Fruit fly (Drosophila melanogaster) whole organism, embryonic: Measurements from ENCODE around the gene Mer.
A peak's percentile ranks its signal among the peaks of the same experiment; 100 is the strongest.

Source experiments
- CG1024 ChIP-seq: fragments of 200-800 bp; sonication (Bioruptor generic); IDR thresholded peaks from 2 replicates; pipeline ENCODE4 v1.3.6; 2022; ENCODE audit warnings: missing biosample characterization, missing genetic modification characterization
- CG10959 ChIP-seq: fragments of 200-800 bp; sonication (Bioruptor generic); IDR thresholded peaks from 2 replicates; pipeline ENCODE4 v1.3.6; 2022; ENCODE audit warnings: missing biosample characterization, missing genetic modification characterization
- CG11085 ChIP-seq: fragments of 200-800 bp; sonication (Bioruptor generic); IDR thresholded peaks from 2 replicates; pipeline ENCODE4 v1.3.6; 2022; ENCODE audit warnings: missing biosample characterization, missing genetic modification characterization
- CG12071 ChIP-seq: fragments of 200-800 bp; sonication (Bioruptor generic); optimal IDR thresholded peaks from 3 replicates; lab custom pipeline; 2018; ENCODE audit warnings: missing biosample characterization, mild to moderate bottlenecking, missing genetic modification characterization
- CG1529 ChIP-seq: fragments of 200-800 bp; sonication (Bioruptor generic); optimal IDR thresholded peaks from 3 replicates; lab custom pipeline; 2018; ENCODE audit warnings: missing biosample characterization, missing genetic modification characterization
- CG15479 ChIP-seq: fragments of 200-800 bp; sonication (Bioruptor generic); optimal IDR thresholded peaks from 3 replicates; lab custom pipeline; 2019; ENCODE audit warnings: missing biosample characterization, mild to moderate bottlenecking, missing genetic modification characterization, moderate library complexity
- CG17385 ChIP-seq: fragments of 200-800 bp; sonication (Bioruptor generic); optimal IDR thresholded peaks from 3 replicates; lab custom pipeline; 2018; ENCODE audit warnings: missing biosample characterization, mild to moderate bottlenecking, missing genetic modification characterization
- CG18262 ChIP-seq: fragments of 200-800 bp; optimal IDR thresholded peaks from 3 replicates; lab custom pipeline; 2019; ENCODE audit warnings: missing biosample characterization, mild to moderate bottlenecking, missing genetic modification characterization, moderate library complexity
- CG2712 ChIP-seq: fragments of 200-800 bp; optimal IDR thresholded peaks from 3 replicates; lab custom pipeline; 2019; ENCODE audit warnings: missing biosample characterization, mild to moderate bottlenecking, missing genetic modification characterization, moderate library complexity
- CG3726 ChIP-seq: fragments of 200-800 bp; sonication (Bioruptor generic); IDR thresholded peaks from 3 replicates; pipeline ENCODE4, ENCODE4 v1.3.6; 2022; ENCODE audit warnings: missing biosample characterization, missing genetic modification characterization
- CG3838 ChIP-seq: fragments of 200-800 bp; sonication (Bioruptor generic); optimal IDR thresholded peaks from 3 replicates; lab custom pipeline; 2016; ENCODE audit warnings: missing biosample characterization, missing genetic modification characterization
- CG3995 ChIP-seq: fragments of 200-800 bp; sonication (Bioruptor generic); optimal IDR thresholded peaks from 3 replicates; lab custom pipeline; 2016; ENCODE audit warnings: missing biosample characterization, missing genetic modification characterization
- CG4360 ChIP-seq: fragments of 200-800 bp; sonication (Bioruptor generic); IDR thresholded peaks from 2 replicates; pipeline ENCODE4 v1.3.6; 2022; ENCODE audit warnings: missing biosample characterization, missing genetic modification characterization
- CG6175 ChIP-seq: fragments of 200-800 bp; sonication (Bioruptor generic); IDR thresholded peaks from 3 replicates; pipeline ENCODE4 v1.3.6; 2022; ENCODE audit warnings: missing biosample characterization, missing genetic modification characterization
- CG6254 ChIP-seq: fragments of 200-800 bp; sonication (Bioruptor generic); optimal IDR thresholded peaks from 3 replicates; lab custom pipeline; 2017; ENCODE audit warnings: mild to moderate bottlenecking, missing biosample characterization, missing genetic modification reagents, missing genetic modification characterization
- CG7357 ChIP-seq: fragments of 200-800 bp; sonication (Bioruptor generic); IDR thresholded peaks from 3 replicates; pipeline ENCODE4 v1.3.6; 2022; ENCODE audit warnings: missing biosample characterization, missing genetic modification characterization
- CG7745 ChIP-seq: fragments of 200-800 bp; sonication (Bioruptor generic); optimal IDR thresholded peaks from 2 replicates; lab custom pipeline; 2018; ENCODE audit warnings: missing biosample characterization, mild to moderate bottlenecking, missing genetic modification characterization, moderate library complexity
- CG8944 ChIP-seq: fragments of 200-800 bp; sonication (Bioruptor generic); optimal IDR thresholded peaks from 3 replicates; lab custom pipeline; 2016; ENCODE audit warnings: missing biosample characterization, missing genetic modification characterization
- CG9876 ChIP-seq: fragments of 200-800 bp; sonication (Bioruptor generic); optimal IDR thresholded peaks from 2 replicates; lab custom pipeline; 2016; ENCODE audit warnings: missing biosample characterization, missing genetic modification characterization
- CrebB ChIP-seq: fragments of 200-800 bp; sonication (Bioruptor generic); optimal IDR thresholded peaks from 3 replicates; lab custom pipeline; 2018; ENCODE audit warnings: missing biosample characterization, mild to moderate bottlenecking, missing genetic modification characterization
- Dek ChIP-seq: fragments of 200-800 bp; sonication (Bioruptor generic); optimal IDR thresholded peaks from 3 replicates; lab custom pipeline; 2019; ENCODE audit warnings: missing biosample characterization, mild to moderate bottlenecking, missing genetic modification characterization, moderate library complexity
- Ets65A ChIP-seq: fragments of 200-800 bp; sonication (Bioruptor generic); peaks from one replicate; lab custom pipeline; 2016; ENCODE audit warnings: missing biosample characterization, missing genetic modification characterization
- H15 ChIP-seq: fragments of 200-800 bp; sonication (Bioruptor generic); IDR thresholded peaks from 3 replicates; pipeline ENCODE4 v1.3.6; 2022; ENCODE audit warnings: missing biosample characterization, missing genetic modification characterization
- Hmx ChIP-seq: fragments of 200-800 bp; sonication (Bioruptor generic); optimal IDR thresholded peaks from 2 replicates; lab custom pipeline; 2016; ENCODE audit warnings: missing biosample characterization, missing genetic modification characterization
- Hr3 ChIP-seq: fragments of 200-800 bp; sonication (Bioruptor generic); optimal IDR thresholded peaks from 3 replicates; lab custom pipeline; 2016; ENCODE audit warnings: missing biosample characterization, missing genetic modification characterization
- Mad ChIP-seq: fragments of 200-800 bp; sonication (Bioruptor generic); optimal IDR thresholded peaks from 2 replicates; lab custom pipeline; 2016; ENCODE audit warnings: missing biosample characterization, missing genetic modification characterization
- Meics ChIP-seq: fragments of 200-800 bp; sonication (Bioruptor generic); optimal IDR thresholded peaks from 2 replicates; lab custom pipeline; 2017; ENCODE audit warnings: missing biosample characterization, mild to moderate bottlenecking, missing genetic modification characterization
- Optix ChIP-seq: fragments of 200-800 bp; sonication (Bioruptor generic); IDR thresholded peaks from 3 replicates; pipeline ENCODE4 v1.3.6; 2022; ENCODE audit warnings: missing biosample characterization, missing genetic modification characterization
- PHDP ChIP-seq: fragments of 200-800 bp; sonication (Bioruptor generic); optimal IDR thresholded peaks from 3 replicates; lab custom pipeline; 2018; ENCODE audit warnings: missing biosample characterization, mild to moderate bottlenecking, missing genetic modification characterization, moderate library complexity
- Six4 ChIP-seq: fragments of 200-800 bp; sonication (Bioruptor generic); optimal IDR thresholded peaks from 2 replicates; lab custom pipeline; 2016; ENCODE audit warnings: missing biosample characterization, missing genetic modification characterization
- Sox100B ChIP-seq: fragments of 200-800 bp; sonication (Bioruptor generic); optimal IDR thresholded peaks from 3 replicates; lab custom pipeline; 2018; ENCODE audit warnings: missing biosample characterization, mild to moderate bottlenecking, missing genetic modification characterization
- TFAM ChIP-seq: fragments of 200-800 bp; sonication (Bioruptor generic); optimal IDR thresholded peaks from 2 replicates; lab custom pipeline; 2017; ENCODE audit warnings: missing biosample characterization, missing genetic modification characterization, inconsistent platforms
- ab ChIP-seq: fragments of 200-800 bp; sonication (Bioruptor generic); optimal IDR thresholded peaks from 2 replicates; lab custom pipeline; 2016; ENCODE audit warnings: missing biosample characterization, missing genetic modification characterization
- chinmo ChIP-seq: fragments of 200-800 bp; sonication (Bioruptor generic); IDR thresholded peaks from 4 replicates; pipeline ENCODE4 v1.3.6; 2022; ENCODE audit warnings: missing biosample characterization, missing genetic modification characterization; ENCODE audit not compliant: partially characterized antibody
- chm ChIP-seq: fragments of 200-800 bp; sonication (Bioruptor generic); IDR thresholded peaks from 2 replicates; pipeline ENCODE4 v1.3.6; 2022; ENCODE audit warnings: missing biosample characterization, missing genetic modification characterization
- dmrt11E ChIP-seq: fragments of 200-800 bp; sonication (Bioruptor generic); optimal IDR thresholded peaks from 3 replicates; lab custom pipeline; 2018; ENCODE audit warnings: missing biosample characterization, mild to moderate bottlenecking, missing genetic modification characterization, moderate library complexity
- ems ChIP-seq: fragments of 200-800 bp; sonication (Bioruptor generic); optimal IDR thresholded peaks from 3 replicates; lab custom pipeline; 2016; ENCODE audit warnings: missing biosample characterization, missing genetic modification characterization
- fd96Cb ChIP-seq: fragments of 200-800 bp; sonication (Bioruptor generic); optimal IDR thresholded peaks from 2 replicates; lab custom pipeline; 2018; ENCODE audit warnings: missing biosample characterization, mild to moderate bottlenecking, missing genetic modification characterization, moderate library complexity
- grau ChIP-seq: fragments of 200-800 bp; optimal IDR thresholded peaks from 3 replicates; lab custom pipeline; 2019; ENCODE audit warnings: missing biosample characterization, mild to moderate bottlenecking, missing genetic modification characterization, moderate library complexity
- hkb ChIP-seq, 2 experiments: fragments of 200-800 bp in 1 of 2; fragments of >200 bp in 1 of 2; sonication (Bioruptor generic) in 1 of 2; IDR thresholded peaks in 1 of 2; optimal IDR thresholded peaks in 1 of 2; 2 replicates each; pipeline versions ENCODE4 v1.3.6 to Lab custom; 2017 to 2022; ENCODE audit warnings: missing biosample characterization in 1 of 2, missing genetic modification characterization in 1 of 2
- ind ChIP-seq: fragments of 200-800 bp; sonication (Bioruptor generic); optimal IDR thresholded peaks from 3 replicates; lab custom pipeline; 2016; ENCODE audit warnings: missing biosample characterization, missing genetic modification characterization
- lab ChIP-seq: fragments of 200-800 bp; sonication (Bioruptor generic); optimal IDR thresholded peaks from 3 replicates; lab custom pipeline; 2017; ENCODE audit warnings: missing biosample characterization, missing genetic modification characterization, mild to moderate bottlenecking, moderate library complexity, missing genetic modification reagents
- lbe ChIP-seq: fragments of 200-800 bp; sonication (Bioruptor generic); optimal IDR thresholded peaks from 2 replicates; lab custom pipeline; 2016; ENCODE audit warnings: missing biosample characterization, mild to moderate bottlenecking, missing genetic modification characterization
- lilli ChIP-seq: fragments of 200-800 bp; sonication (Bioruptor generic); optimal IDR thresholded peaks from 3 replicates; lab custom pipeline; 2016; ENCODE audit warnings: missing biosample characterization, missing genetic modification characterization
- mld ChIP-seq: fragments of 200-800 bp; sonication (Bioruptor generic); IDR thresholded peaks from 3 replicates; pipeline ENCODE4 v1.3.6; 2022; ENCODE audit warnings: missing biosample characterization, missing genetic modification characterization; ENCODE audit not compliant: partially characterized antibody
- nau ChIP-seq: fragments of 200-800 bp; sonication (Bioruptor generic); optimal IDR thresholded peaks from 3 replicates; lab custom pipeline; 2017; ENCODE audit warnings: missing biosample characterization, mild to moderate bottlenecking, missing genetic modification characterization, missing genetic modification reagents
- org-1 ChIP-seq: fragments of 200-800 bp; sonication (Bioruptor generic); optimal IDR thresholded peaks from 2 replicates; lab custom pipeline; 2017; ENCODE audit warnings: missing biosample characterization, missing genetic modification characterization
- p53 ChIP-seq: fragments of 200-800 bp; sonication (Bioruptor generic); optimal IDR thresholded peaks from 2 replicates; lab custom pipeline; 2016; ENCODE audit warnings: missing biosample characterization, missing genetic modification characterization
- phol ChIP-seq: fragments of 200-800 bp; sonication (Bioruptor generic); optimal IDR thresholded peaks from 3 replicates; lab custom pipeline; 2018; ENCODE audit warnings: missing biosample characterization, mild to moderate bottlenecking, missing genetic modification characterization, moderate library complexity
- sr ChIP-seq: fragments of 200-800 bp; sonication (Bioruptor generic); IDR thresholded peaks from 3 replicates; pipeline ENCODE4 v1.3.6; 2022; ENCODE audit warnings: missing biosample characterization, missing genetic modification characterization
- sug ChIP-seq: fragments of 200-800 bp; optimal IDR thresholded peaks from 2 replicates; lab custom pipeline; 2019; ENCODE audit warnings: missing biosample characterization, mild to moderate bottlenecking, missing genetic modification characterization, moderate library complexity

Gene Mer

dm6 chrX:19665684-19666141, 27.6 kb downstream of the Mer start (continued):
- TF ChIP-seq phol (tag; lab: Kevin White, UChicago) = peak; percentile 1
- no peak for TF ChIP-seq ab (GFP tag; lab: Kevin White, UChicago)
- no peak for TF ChIP-seq CG12071
- peak; percentile 12 for TF ChIP-seq CG2712 (tag; lab: Kevin White, UChicago)
- peak; percentile 25 for TF ChIP-seq ind
- TF ChIP-seq sug (tag; lab: Kevin White, UChicago) = peak; percentile 86
- 0 out of 2 replicates have a peak, but pooled peaks have one; percentile 13 for TF ChIP-seq CG11085 (GFP tag; lab: Robert Waterston, UW)
- TF ChIP-seq CG7745 (tag; lab: Kevin White, UChicago) = no peak
- no peak for TF ChIP-seq p53
- TF ChIP-seq Hmx (GFP tag; lab: Kevin White, UChicago) = no peak
- no peak for TF ChIP-seq CG1529 (GFP tag; lab: Kevin White, UChicago)
- no peak for TF ChIP-seq CrebB (tag; lab: Kevin White, UChicago)
- peak; percentile 13 for TF ChIP-seq Dek (tag; lab: Kevin White, UChicago)
- TF ChIP-seq Hr3 (GFP tag; lab: Kevin White, UChicago) = peak; percentile 9
- TF ChIP-seq CG15479 (GFP tag; lab: Kevin White, UChicago) = no peak
- peak; percentile 24 for TF ChIP-seq Meics (GFP tag; lab: Kevin White, UChicago)
- TF ChIP-seq CG8944 = peak; percentile 34
- no peak for TF ChIP-seq TFAM (GFP tag; lab: Kevin White, UChicago)
- TF ChIP-seq ems (GFP tag; lab: Kevin White, UChicago) = peak; percentile 24
- no peak for TF ChIP-seq CG18262 (tag; lab: Kevin White, UChicago)
- peak; percentile 35 for TF ChIP-seq grau (tag; lab: Kevin White, UChicago)
- no peak for TF ChIP-seq hkb (optimal IDR thresholded peaks at IDR 0.05; lab: Kevin White, UChicago)
- peak; percentile 31; the same call in 1 of the 2 replicates for TF ChIP-seq hkb (GFP tag; IDR thresholded peaks at IDR 0.05; lab: Robert Waterston, UW)
- TF ChIP-seq CG6254 (GFP tag; lab: Kevin White, UChicago) = no peak
- TF ChIP-seq CG6175 (GFP tag; lab: Robert Waterston, UW) = no peak
- TF ChIP-seq lab = no peak
- peak; percentile 51; the same call in 1 of the 3 replicates for TF ChIP-seq H15 (GFP tag; lab: Robert Waterston, UW)
- no peak for TF ChIP-seq nau (GFP tag; lab: Kevin White, UChicago)
- TF ChIP-seq CG7357 = no peak
- no peak for TF ChIP-seq lbe (GFP tag; lab: Kevin White, UChicago)
- TF ChIP-seq sr (GFP tag; lab: Robert Waterston, UW) = no peak
- TF ChIP-seq Six4 (GFP tag; lab: Kevin White, UChicago) = no peak
- 0 out of 3 replicates have a peak, but pooled peaks have one; percentile 39 for TF ChIP-seq CG3726 (GFP tag; lab: Robert Waterston, UW)
- TF ChIP-seq chinmo (GFP tag; lab: Robert Waterston, UW) = peak; percentile 88
- TF ChIP-seq fd96Cb = no peak
- peak; percentile 26; the same call in 1 of the 2 replicates for TF ChIP-seq chm (GFP tag; lab: Robert Waterston, UW)
- no peak for TF ChIP-seq CG3995 (GFP tag; lab: Kevin White, UChicago)
- TF ChIP-seq CG1024 (GFP tag; lab: Robert Waterston, UW) = peak; percentile 23; the same call in 1 of the 2 replicates
- TF ChIP-seq CG9876 (GFP tag; lab: Kevin White, UChicago) = no peak
- TF ChIP-seq lilli (GFP tag; lab: Kevin White, UChicago) = peak; percentile 54
- TF ChIP-seq PHDP (tag; lab: Kevin White, UChicago) = no peak
- TF ChIP-seq org-1 (GFP tag; lab: Kevin White, UChicago) = no peak
- TF ChIP-seq Sox100B = no peak
- TF ChIP-seq Optix (GFP tag; lab: Robert Waterston, UW) = no peak
- TF ChIP-seq CG17385 (GFP tag; lab: Kevin White, UChicago) = no peak
- peak; percentile 87 for TF ChIP-seq Ets65A
- 0 out of 2 replicates have a peak, but pooled peaks have one; percentile 10 for TF ChIP-seq CG4360 (GFP tag; lab: Robert Waterston, UW)
- no peak for TF ChIP-seq dmrt11E (tag; lab: Kevin White, UChicago)
- no peak for TF ChIP-seq mld
- no peak for TF ChIP-seq Mad (GFP tag; lab: Kevin White, UChicago)
- TF ChIP-seq CG10959 (GFP tag; lab: Robert Waterston, UW) = no peak
- TF ChIP-seq CG3838 (GFP tag; lab: Kevin White, UChicago) = no peak
